Fruit fly (Drosophila melanogaster): ENCODE results near the gene FoxK.
A peak's percentile ranks its signal among the peaks of the same experiment; 100 is the strongest.

The FoxK gene

DNA sequence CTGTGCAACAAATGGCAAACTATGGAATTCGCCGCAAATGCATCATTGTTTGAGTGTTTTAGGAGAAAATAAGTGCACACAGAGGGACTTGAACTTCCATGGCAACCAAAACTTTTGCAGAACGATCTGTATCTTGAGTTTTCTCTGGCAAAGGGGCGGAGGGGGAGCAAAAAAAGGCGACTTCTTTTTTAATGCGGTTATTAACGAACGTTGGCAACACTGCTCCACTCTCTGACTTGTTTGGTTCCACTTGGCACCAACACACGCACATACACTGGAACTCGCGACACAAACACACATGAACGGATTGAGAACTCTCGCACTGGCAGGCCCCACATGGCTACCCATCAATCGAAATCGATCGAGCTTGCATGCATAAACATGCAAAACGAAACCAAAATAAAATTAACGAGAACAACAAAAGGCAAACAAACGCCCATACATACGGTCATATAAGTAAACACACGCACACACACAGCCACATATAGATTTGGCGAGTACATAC lies 1.1 kb downstream of the FoxK start (continued):
- TF ChIP-seq zfh2 (GFP tag; optimal IDR thresholded peaks at IDR 0.05) (peak; percentile 32), ci (GFP tag; IDR thresholded peaks at IDR 0.05) (no peak), CG4282 (GFP tag; optimal IDR thresholded peaks at IDR 0.05) (no peak), Poxn (GFP tag; IDR thresholded peaks at IDR 0.05) (no peak), kni (GFP tag; optimal IDR thresholded peaks at IDR 0.05) (no peak), CG1529 (GFP tag; optimal IDR thresholded peaks at IDR 0.05) (no peak), CG12219 (GFP tag; optimal IDR thresholded peaks at IDR 0.05) (no peak), CG33213 (GFP tag; optimal IDR thresholded peaks at IDR 0.05) (no peak), cas (GFP tag; IDR thresholded peaks at IDR 0.05) (no peak), CG9437 (GFP tag; optimal IDR thresholded peaks at IDR 0.05) (no peak), CG2202 (tag; optimal IDR thresholded peaks at IDR 0.05) (no peak), CG7839 (tag; optimal IDR thresholded peaks at IDR 0.05) (no peak), CG7357 (GFP tag; IDR thresholded peaks at IDR 0.05) (no peak), CG34224 (GFP tag; IDR thresholded peaks at IDR 0.05; ENCODE audit: partially characterized antibody) (0 out of 3 replicates have a peak, but pooled peaks have one; percentile 51), H15 (GFP tag; IDR thresholded peaks at IDR 0.05) (no peak), sr (GFP tag; IDR thresholded peaks at IDR 0.05) (no peak), CG1647 (GFP tag; optimal IDR thresholded peaks at IDR 0.05) (no peak), CG10979 (tag; optimal IDR thresholded peaks at IDR 0.05) (no peak), insv (GFP tag; optimal IDR thresholded peaks at IDR 0.05) (no peak), Ssrp (tag; optimal IDR thresholded peaks at IDR 0.05) (no peak), CG11695 (GFP tag; IDR thresholded peaks at IDR 0.05) (no peak), CG3065 (GFP tag; optimal IDR thresholded peaks at IDR 0.05) (no peak), Optix (GFP tag; IDR thresholded peaks at IDR 0.05) (0 out of 3 replicates have a peak, but pooled peaks have one; percentile 29), CG10565 (GFP tag; optimal IDR thresholded peaks at IDR 0.05) (no peak), ken (GFP tag; IDR thresholded peaks at IDR 0.05) (0 out of 3 replicates have a peak, but pooled peaks have one; percentile 25), btn (GFP tag; optimal IDR thresholded peaks at IDR 0.05) (no peak), ewg (GFP tag; optimal IDR thresholded peaks at IDR 0.05) (no peak), Six4 (GFP tag; optimal IDR thresholded peaks at IDR 0.05) (no peak), BEAF-32 (GFP tag; optimal IDR thresholded peaks at IDR 0.05) (no peak), CG5953 (GFP tag; IDR thresholded peaks at IDR 0.05) (no peak), YL-1 (GFP tag; optimal IDR thresholded peaks at IDR 0.05) (no peak), CG33557 (GFP tag; optimal IDR thresholded peaks at IDR 0.05) (no peak), CrebB (tag; optimal IDR thresholded peaks at IDR 0.05) (no peak), sim (GFP tag; IDR thresholded peaks at IDR 0.05) (no peak), CG15269 (tag; optimal IDR thresholded peaks at IDR 0.05) (no peak), pnt (GFP tag; optimal IDR thresholded peaks at IDR 0.05) (no peak), CG13424 (tag; optimal IDR thresholded peaks at IDR 0.05) (no peak), amos (GFP tag; IDR thresholded peaks at IDR 0.05; ENCODE audit: partially characterized antibody) (no peak), dati (GFP tag; IDR thresholded peaks at IDR 0.05) (no peak), vfl (GFP tag; optimal IDR thresholded peaks at IDR 0.05) (no peak), CG6765 (GFP tag; optimal IDR thresholded peaks at IDR 0.05) (no peak), Awh (GFP tag; IDR thresholded peaks at IDR 0.05) (no peak), Dbx (GFP tag; IDR thresholded peaks at IDR 0.05) (peak; percentile 37; the same call in 1 of the 3 replicates), gsb-n (tag; optimal IDR thresholded peaks at IDR 0.05) (no peak), CG12942 (GFP tag; optimal IDR thresholded peaks at IDR 0.05) (no peak), CG14050 (GFP tag; IDR thresholded peaks at IDR 0.05) (no peak), CG12769 (tag; optimal IDR thresholded peaks at IDR 0.05) (peak; percentile 7), Dad (GFP tag; optimal IDR thresholded peaks at IDR 0.05) (no peak), tup (GFP tag; optimal IDR thresholded peaks at IDR 0.05) (no peak), zfh1 (GFP tag; IDR thresholded peaks at IDR 0.05) (no peak), pfk (GFP tag; optimal IDR thresholded peaks at IDR 0.05) (no peak), toy (GFP tag; IDR thresholded peaks at IDR 0.05) (no peak)
